Worm (Caenorhabditis elegans) whole organism, L3 larva: ENCODE results near the gene catp-8.

Experiments
- ceh-82 ChIP-seq: fragments of 150-350 bp; optimal IDR thresholded peaks from 2 replicates; lab custom pipeline; 2014; ENCODE audit warnings: missing biosample characterization, missing genetic modification characterization
- mdl-1 ChIP-seq: fragments of 150-350 bp; optimal IDR thresholded peaks from 2 replicates; lab custom pipeline; 2014; ENCODE audit warnings: missing biosample characterization, missing genetic modification characterization
- nhr-76 ChIP-seq: fragments of 150-350 bp; sonication (generic microtip); optimal IDR thresholded peaks from 5 replicates; lab custom pipeline; 2014; ENCODE audit warnings: missing biosample characterization, missing genetic modification characterization

ce11 chrIV:11434575-11434974 is 44.5 kb downstream of the catp-8 start:
- TF ChIP-seq nhr-76 (tag; lab: Kevin White, UChicago), result no peak
- TF ChIP-seq ceh-82, result no peak
- no peak for TF ChIP-seq mdl-1 (tag; lab: Kevin White, UChicago)
